Worm (Caenorhabditis elegans) whole organism, early embryonic: ENCODE results near the gene F10G7.10.

Source experiments
- ama-1 ChIP-seq: fragments of 150-350 bp; optimal IDR thresholded peaks from 2 replicates; lab custom pipeline; 2014
- ets-7 ChIP-seq: sonication (generic microtip); optimal IDR thresholded peaks from 2 replicates; lab custom pipeline; 2016; ENCODE audit warnings: missing genotype, missing genetic modification characterization, missing compliant biosample characterization
- flt-1 ChIP-seq: fragments of 200-800 bp; sonication (Bioruptor generic); IDR thresholded peaks from 2 replicates; pipeline ENCODE4 v1.3.6; 2022; ENCODE audit warnings: missing genetic modification characterization, missing compliant biosample characterization
- hnd-1 ChIP-seq: sonication (generic microtip); optimal IDR thresholded peaks from 2 replicates; lab custom pipeline; 2016; ENCODE audit warnings: missing genetic modification characterization, missing compliant biosample characterization
- tbx-37 ChIP-seq: fragments of 200-800 bp; sonication (Bioruptor generic); conservative IDR thresholded peaks from 2 replicates; pipeline ENCODE4 v1.3.6; 2022; ENCODE audit warnings: missing genetic modification reagents, missing genetic modification characterization, missing compliant biosample characterization

- TF ChIP-seq ets-7, result no peak
- TF ChIP-seq tbx-37 (GFP tag; lab: Robert Waterston, UW), result no peak
- no peak for TF ChIP-seq hnd-1 (tag; lab: Kevin White, UChicago)
- TF ChIP-seq ama-1 (lab: Kevin White, UChicago), result no peak
- TF ChIP-seq flt-1 (GFP tag; lab: Robert Waterston, UW), result no peak
Observed at ce11 chrII:4689477-4689876, 36.6 kb downstream of the F10G7.10 start, which contains the start of gene F10G7.12.
